Worm (Caenorhabditis elegans) whole organism, L3 larva: ENCODE measurements around the gene raga-1.

Experiments
- R02D3.7 ChIP-seq: fragments of 150-350 bp; optimal IDR thresholded peaks from 2 replicates; lab custom pipeline; 2014; ENCODE audit warnings: missing biosample characterization, missing genetic modification characterization
- ZK546.5 ChIP-seq: sonication (generic microtip); optimal IDR thresholded peaks from 2 replicates; lab custom pipeline; 2017; ENCODE audit warnings: missing biosample characterization, missing genetic modification characterization
- aly-2 ChIP-seq: fragments of 150-350 bp; optimal IDR thresholded peaks from 2 replicates; lab custom pipeline; 2014; ENCODE audit warnings: missing biosample characterization, missing genetic modification characterization
- ama-1 ChIP-seq: fragments of 150-350 bp; optimal IDR thresholded peaks from 2 replicates; lab custom pipeline; 2018
- ceh-28 ChIP-seq: fragments of 150-350 bp; optimal IDR thresholded peaks from 2 replicates; lab custom pipeline; 2014; ENCODE audit warnings: missing biosample characterization, missing genetic modification reagents, missing genetic modification characterization
- ceh-82 ChIP-seq: fragments of 150-350 bp; optimal IDR thresholded peaks from 2 replicates; lab custom pipeline; 2014; ENCODE audit warnings: missing biosample characterization, missing genetic modification characterization
- ceh-9 ChIP-seq: sonication (generic microtip); optimal IDR thresholded peaks from 2 replicates; lab custom pipeline; 2018; ENCODE audit warnings: missing biosample characterization, missing genetic modification characterization
- daf-12 ChIP-seq: fragments of 150-350 bp; optimal IDR thresholded peaks from 2 replicates; lab custom pipeline; 2014; ENCODE audit warnings: missing biosample characterization, missing genetic modification reagents, missing genetic modification characterization
- egl-27 ChIP-seq: sonication (generic microtip); optimal IDR thresholded peaks from 4 replicates; lab custom pipeline; 2017; ENCODE audit warnings: missing biosample characterization, missing genetic modification reagents, missing genetic modification characterization
- egl-5 ChIP-seq: fragments of 150-350 bp; optimal IDR thresholded peaks from 2 replicates; lab custom pipeline; 2017; ENCODE audit warnings: missing biosample characterization, missing genetic modification reagents, missing genetic modification characterization, inconsistent platforms
- elt-1 ChIP-seq: fragments of 150-350 bp; optimal IDR thresholded peaks from 2 replicates; lab custom pipeline; 2014; ENCODE audit warnings: missing biosample characterization, missing genetic modification characterization
- elt-2 ChIP-seq: sonication (generic microtip); optimal IDR thresholded peaks from 2 replicates; lab custom pipeline; 2016; ENCODE audit warnings: missing genetic modification reagents, mild to moderate bottlenecking, missing genetic modification characterization, missing compliant biosample characterization
- elt-3 ChIP-seq, 3 experiments: fragments of 150-350 bp in 1 of 3; sonication (generic microtip) in 2 of 3; optimal IDR thresholded peaks; 2 replicates in 2 of 3; 4 replicates in 1 of 3; lab custom pipeline; 2014 to 2017; ENCODE audit warnings: missing biosample characterization in 3 of 3, missing genetic modification characterization in 3 of 3
- eor-1 ChIP-seq, 2 experiments: fragments of 150-350 bp; optimal IDR thresholded peaks; 2 replicates each; lab custom pipeline; 2014 to 2018; ENCODE audit warnings: missing biosample characterization in 2 of 2, missing genetic modification characterization in 2 of 2
- fkh-10 ChIP-seq: sonication (generic microtip); optimal IDR thresholded peaks from 2 replicates; lab custom pipeline; 2017; ENCODE audit warnings: missing biosample characterization, missing genetic modification reagents, missing genetic modification characterization
- fkh-2 ChIP-seq: fragments of 150-350 bp; optimal IDR thresholded peaks from 2 replicates; lab custom pipeline; 2014; ENCODE audit warnings: missing biosample characterization, missing genetic modification reagents, missing genetic modification characterization
- hmg-11 ChIP-seq: sonication (generic microtip); optimal IDR thresholded peaks from 2 replicates; lab custom pipeline; 2016; ENCODE audit warnings: missing genetic modification characterization, missing compliant biosample characterization
- jun-1 ChIP-seq: fragments of 150-350 bp; optimal IDR thresholded peaks from 2 replicates; lab custom pipeline; 2014; ENCODE audit warnings: missing biosample characterization, missing genetic modification reagents, missing genetic modification characterization
- lin-15B ChIP-seq: fragments of 150-350 bp; optimal IDR thresholded peaks from 2 replicates; lab custom pipeline; 2014; ENCODE audit warnings: missing biosample characterization, missing genetic modification characterization
- lin-39 ChIP-seq: fragments of 150-350 bp; optimal IDR thresholded peaks from 2 replicates; lab custom pipeline; 2018; ENCODE audit warnings: missing biosample characterization, missing genetic modification reagents, missing genetic modification characterization
- lsy-12 ChIP-seq: sonication (generic microtip); optimal IDR thresholded peaks from 2 replicates; lab custom pipeline; 2016; ENCODE audit warnings: mild to moderate bottlenecking, missing genetic modification characterization, missing compliant biosample characterization
- mdl-1 ChIP-seq: fragments of 150-350 bp; optimal IDR thresholded peaks from 2 replicates; lab custom pipeline; 2014; ENCODE audit warnings: missing biosample characterization, missing genetic modification characterization
- nfya-1 ChIP-seq: sonication (generic microtip); optimal IDR thresholded peaks from 2 replicates; lab custom pipeline; 2017; ENCODE audit warnings: missing genetic modification characterization, mild to moderate bottlenecking, missing compliant biosample characterization, antibody characterized with exemption, moderate library complexity; ENCODE audit not compliant: insufficient read depth
- nhr-11 ChIP-seq: fragments of 150-350 bp; optimal IDR thresholded peaks from 2 replicates; lab custom pipeline; 2014; ENCODE audit warnings: missing biosample characterization, missing genetic modification characterization
- nhr-12 ChIP-seq: fragments of 150-350 bp; optimal IDR thresholded peaks from 2 replicates; lab custom pipeline; 2014; ENCODE audit warnings: missing biosample characterization, missing genetic modification characterization
- nhr-23 ChIP-seq: fragments of 150-350 bp; optimal IDR thresholded peaks from 2 replicates; lab custom pipeline; 2014; ENCODE audit warnings: missing biosample characterization, missing genetic modification reagents, missing genetic modification characterization
- nhr-237 ChIP-seq: fragments of 150-350 bp; optimal IDR thresholded peaks from 2 replicates; lab custom pipeline; 2014; ENCODE audit warnings: missing biosample characterization, missing genetic modification characterization
- nhr-28 ChIP-seq: fragments of 150-350 bp; optimal IDR thresholded peaks from 2 replicates; lab custom pipeline; 2014; ENCODE audit warnings: missing biosample characterization, missing genetic modification characterization
- nhr-43 ChIP-seq: sonication (generic microtip); optimal IDR thresholded peaks from 2 replicates; lab custom pipeline; 2016; ENCODE audit warnings: mild to moderate bottlenecking, missing genetic modification characterization, missing compliant biosample characterization; ENCODE audit not compliant: poor library complexity, severe bottlenecking
- nhr-67 ChIP-seq: fragments of 150-350 bp; optimal IDR thresholded peaks from 2 replicates; lab custom pipeline; 2014; ENCODE audit warnings: missing biosample characterization, missing genetic modification characterization
- nhr-76 ChIP-seq: fragments of 150-350 bp; sonication (generic microtip); optimal IDR thresholded peaks from 5 replicates; lab custom pipeline; 2014; ENCODE audit warnings: missing biosample characterization, missing genetic modification characterization
- pha-4 ChIP-seq: fragments of 150-350 bp; optimal IDR thresholded peaks from 2 replicates; lab custom pipeline; 2014; ENCODE audit warnings: missing biosample characterization, missing genetic modification reagents, missing genetic modification characterization
- pqm-1 ChIP-seq: fragments of 150-350 bp; optimal IDR thresholded peaks from 2 replicates; lab custom pipeline; 2017; ENCODE audit warnings: missing biosample characterization, missing genetic modification characterization, inconsistent platforms
- sea-2 ChIP-seq: fragments of 150-350 bp; sonication (generic microtip); optimal IDR thresholded peaks from 4 replicates; lab custom pipeline; 2014; ENCODE audit warnings: missing biosample characterization, missing genetic modification reagents, missing genetic modification characterization
- skn-1 ChIP-seq: fragments of 150-350 bp; optimal IDR thresholded peaks from 2 replicates; lab custom pipeline; 2014; ENCODE audit warnings: missing biosample characterization, missing genetic modification characterization
- ztf-11 ChIP-seq: fragments of 150-350 bp; optimal IDR thresholded peaks from 2 replicates; lab custom pipeline; 2014; ENCODE audit warnings: missing biosample characterization, missing genetic modification characterization

The raga-1 gene

ce11 chrII:11301059-11301458 lies at the start of gene raga-1:
TSS of gene raga-1 (plus strand) at chrII:11301359.
- TF ChIP-seq ZK546.5 (tag; lab: Kevin White, UChicago) (no peak), elt-3 (tag; optimal IDR thresholded peaks at IDR 0.05; lab: Kevin White, UChicago) (no peak), nhr-23 (tag; lab: Kevin White, UChicago) (no peak), ceh-9 (no peak), egl-27 (no peak), aly-2 (tag; lab: Kevin White, UChicago) (no peak), elt-2 (tag; lab: Kevin White, UChicago) (no peak), nhr-67 (tag; lab: Kevin White, UChicago) (no peak), fkh-10 (GFP tag; lab: Kevin White, UChicago) (no peak)

DNA sequence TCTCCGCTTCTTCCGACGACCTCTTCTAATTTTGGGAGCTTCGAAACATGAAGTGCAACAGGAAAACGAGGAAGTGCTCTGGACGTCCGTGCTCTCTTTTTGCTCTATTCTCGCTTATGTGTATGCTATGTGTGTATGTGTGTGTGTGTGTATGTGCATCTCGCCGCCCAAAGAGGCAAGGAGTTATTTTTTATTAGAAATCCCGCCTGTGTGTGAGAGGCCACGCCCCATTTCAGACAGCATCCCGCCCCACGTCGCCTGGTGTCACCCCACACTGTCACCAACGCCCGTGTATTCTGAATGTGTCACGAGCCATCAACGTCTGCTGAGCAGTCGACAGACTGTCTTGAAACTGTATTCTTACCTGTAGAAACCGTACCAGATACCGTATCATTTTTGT lies 45.6 kb upstream of the raga-1 start, which contains the start of gene T05B9.2:
Gene T05B9.2 (plus strand): TSS at position 301 of the 400 bp plus-strand sequence.
- no peak for TF ChIP-seq lin-15B (tag; lab: Kevin White, UChicago)
- no peak for TF ChIP-seq hmg-11 (tag; lab: Kevin White, UChicago)
- TF ChIP-seq ama-1 (lab: Kevin White, UChicago), result no peak
- no peak for TF ChIP-seq egl-27
- no peak for TF ChIP-seq nhr-11 (tag; lab: Kevin White, UChicago)

ce11 chrII:11259766-11260165 lies 41.4 kb upstream of the raga-1 start:
- no peak for TF ChIP-seq ztf-11 (tag; lab: Kevin White, UChicago)
- no peak for TF ChIP-seq nfya-1
- TF ChIP-seq nhr-11 (tag; lab: Kevin White, UChicago), result no peak
- TF ChIP-seq mdl-1 (tag; lab: Kevin White, UChicago), result no peak
- no peak for TF ChIP-seq nhr-67 (tag; lab: Kevin White, UChicago)

- no peak for TF ChIP-seq ztf-11 (tag; lab: Kevin White, UChicago)
- TF ChIP-seq fkh-2 (tag; lab: Kevin White, UChicago), result no peak
- no peak for TF ChIP-seq nhr-76 (tag; lab: Kevin White, UChicago)
- no peak for TF ChIP-seq lin-39 (tag; lab: Kevin White, UChicago)
- no peak for TF ChIP-seq nhr-12 (tag; lab: Kevin White, UChicago)
- no peak for TF ChIP-seq pha-4
Observed at ce11 chrII:11261173-11261572, 40.0 kb upstream of the raga-1 start, which contains the start of gene T05B9.1. TSS of gene T05B9.1 (minus strand) at chrII:11261192.

- no peak for TF ChIP-seq hmg-11 (tag; lab: Kevin White, UChicago)
- no peak for TF ChIP-seq fkh-10 (GFP tag; lab: Kevin White, UChicago)
- TF ChIP-seq nhr-237 (tag; lab: Kevin White, UChicago), result no peak
- no peak for TF ChIP-seq nhr-43 (tag; lab: Kevin White, UChicago)
- no peak for TF ChIP-seq lsy-12
- no peak for TF ChIP-seq eor-1 (tag; optimal IDR thresholded peaks at IDR 0.05; lab: Kevin White, UChicago)
- no peak for TF ChIP-seq ceh-9
- no peak for TF ChIP-seq nhr-67 (tag; lab: Kevin White, UChicago)
- TF ChIP-seq mdl-1 (tag; lab: Kevin White, UChicago), result no peak
- TF ChIP-seq nhr-28, result no peak
- no peak for TF ChIP-seq jun-1 (tag; lab: Kevin White, UChicago)
- no peak for TF ChIP-seq ceh-28 (tag; lab: Kevin White, UChicago)
- no peak for TF ChIP-seq R02D3.7 (tag; lab: Kevin White, UChicago)
- TF ChIP-seq egl-27, result no peak
- TF ChIP-seq fkh-2 (tag; lab: Kevin White, UChicago), result no peak
- no peak for TF ChIP-seq ztf-11 (tag; lab: Kevin White, UChicago)
- no peak for TF ChIP-seq ceh-82
- no peak for TF ChIP-seq nhr-12 (tag; lab: Kevin White, UChicago)
- TF ChIP-seq, all 47 proteins: peak for 0
Observed at ce11 chrII:11268822-11269221, 32.3 kb upstream of the raga-1 start, which contains the start of gene cut-1. TSS of gene cut-1 (plus strand) at chrII:11269122.

DNA sequence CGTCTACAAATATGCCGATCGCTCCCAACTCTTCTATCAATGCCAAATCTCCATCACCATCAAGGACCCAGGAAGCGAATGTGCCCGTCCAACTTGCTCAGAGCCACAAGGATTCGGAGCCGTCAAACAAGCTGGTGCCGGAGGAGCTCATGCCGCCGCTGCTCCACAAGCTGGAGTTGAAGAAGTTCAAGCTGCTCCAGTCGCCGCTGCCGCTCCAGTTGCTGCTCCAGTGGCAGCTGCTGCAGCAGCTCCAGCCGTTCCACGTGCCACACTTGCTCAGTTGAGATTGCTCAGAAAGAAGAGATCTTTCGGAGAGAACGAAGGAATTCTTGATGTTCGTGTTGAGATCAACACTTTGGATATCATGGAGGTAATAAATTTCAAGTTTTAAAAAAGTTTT lies 30.3 kb upstream of the raga-1 start:
- no peak for TF ChIP-seq daf-12
- TF ChIP-seq elt-1, result no peak
- TF ChIP-seq sea-2 (GFP tag; lab: Kevin White, UChicago), result no peak
- TF ChIP-seq mdl-1 (tag; lab: Kevin White, UChicago), result no peak
- TF ChIP-seq aly-2 (tag; lab: Kevin White, UChicago), result no peak
- no peak for TF ChIP-seq fkh-2 (tag; lab: Kevin White, UChicago)
- TF ChIP-seq pqm-1 (tag; lab: Kevin White, UChicago), result no peak
- no peak for TF ChIP-seq skn-1 (tag; lab: Kevin White, UChicago)
- no peak for TF ChIP-seq elt-3 (tag; optimal IDR thresholded peaks at IDR 0.05; lab: Kevin White, UChicago)
- no peak for TF ChIP-seq egl-5 (tag; lab: Kevin White, UChicago)
- TF ChIP-seq fkh-10 (GFP tag; lab: Kevin White, UChicago), result no peak
- TF ChIP-seq, all 47 proteins: peak for 0
